Fruit fly (Drosophila melanogaster) whole organism: ENCODE data around the gene rno.

Experiments
- CG8478 ChIP-seq: fragments of >200 bp; optimal IDR thresholded peaks from 2 replicates; lab custom pipeline; 2018; ENCODE audit warnings: inconsistent platforms
- Dll ChIP-seq: fragments of >200 bp; optimal IDR thresholded peaks from 2 replicates; lab custom pipeline; 2017
- EcR ChIP-seq, 2 experiments: fragments of >200 bp; optimal IDR thresholded peaks; 2 replicates each; lab custom pipeline; 2017; ENCODE audit warnings: missing biosample characterization in 2 of 2, missing genetic modification characterization in 2 of 2, missing genetic modification reagents in 2 of 2
- pan ChIP-seq: fragments of >200 bp; optimal IDR thresholded peaks from 2 replicates; lab custom pipeline; 2017
- psq ChIP-seq: fragments of >200 bp; optimal IDR thresholded peaks from 2 replicates; lab custom pipeline; 2017
- usp ChIP-seq: fragments of >200 bp; optimal IDR thresholded peaks from 2 replicates; lab custom pipeline; 2017; ENCODE audit warnings: missing biosample characterization, missing genetic modification characterization, mixed read lengths

- no peak for TF ChIP-seq psq (lab: Kevin White, UChicago)
- TF ChIP-seq usp (GFP tag; lab: Kevin White, UChicago) = no peak
- no peak for TF ChIP-seq CG8478 (lab: Kevin White, UChicago)
- no peak for TF ChIP-seq pan
- no peak for TF ChIP-seq Dll (lab: Kevin White, UChicago)
- no peak for TF ChIP-seq EcR (GFP tag; optimal IDR thresholded peaks at IDR 0.05; lab: Kevin White, UChicago)
These were observed 13.0 kb upstream of the rno start, which contains the start of the genes thoc7 and Dis3l2 for dm6 chr3L:212520-212919.
